Worm (Caenorhabditis elegans) whole organism, L2 larva: ENCODE data around the gene tlk-1.

ENCODE experiments used
- C34F6.9 ChIP-seq: fragments of 150-350 bp; optimal IDR thresholded peaks from 2 replicates; lab custom pipeline; 2014; ENCODE audit warnings: missing biosample characterization, missing genetic modification characterization
- aly-2 ChIP-seq: fragments of 150-350 bp; optimal IDR thresholded peaks from 2 replicates; lab custom pipeline; 2014; ENCODE audit warnings: missing biosample characterization, missing genetic modification characterization
- ama-1 ChIP-seq: fragments of 150-350 bp; optimal IDR thresholded peaks from 2 replicates; lab custom pipeline; 2018; ENCODE audit warnings: inconsistent platforms
- dmd-4 ChIP-seq: sonication (generic microtip); optimal IDR thresholded peaks from 2 replicates; lab custom pipeline; 2017; ENCODE audit warnings: missing biosample characterization, missing genetic modification characterization
- egl-27 ChIP-seq: sonication (generic microtip); optimal IDR thresholded peaks from 3 replicates; lab custom pipeline; 2017; ENCODE audit warnings: missing biosample characterization, missing genetic modification reagents, missing genetic modification characterization
- lin-39 ChIP-seq: fragments of 150-350 bp; optimal IDR thresholded peaks from 2 replicates; lab custom pipeline; 2014; ENCODE audit warnings: missing biosample characterization, missing genetic modification reagents, missing genetic modification characterization
- lsy-2 ChIP-seq, 2 experiments: fragments of 150-350 bp in 1 of 2; sonication (generic microtip) in 1 of 2; optimal IDR thresholded peaks; 2 replicates each; lab custom pipeline; 2014 to 2017; ENCODE audit warnings: missing biosample characterization in 2 of 2, missing genetic modification characterization in 2 of 2
- nhr-12 ChIP-seq: fragments of 150-350 bp; optimal IDR thresholded peaks from 2 replicates; lab custom pipeline; 2014; ENCODE audit warnings: missing biosample characterization, missing genetic modification characterization
- nhr-129 ChIP-seq: fragments of 150-350 bp; optimal IDR thresholded peaks from 2 replicates; lab custom pipeline; 2014; ENCODE audit warnings: missing biosample characterization, missing genetic modification characterization
- nhr-25 ChIP-seq: fragments of 150-350 bp; sonication (generic microtip); optimal IDR thresholded peaks from 3 replicates; lab custom pipeline; 2014; ENCODE audit warnings: missing biosample characterization, missing genetic modification characterization
- nhr-77 ChIP-seq: fragments of 150-350 bp; optimal IDR thresholded peaks from 2 replicates; lab custom pipeline; 2014; ENCODE audit warnings: missing biosample characterization, missing genetic modification characterization
- snpc-4 ChIP-seq: fragments of 150-350 bp; optimal IDR thresholded peaks from 2 replicates; lab custom pipeline; 2014; ENCODE audit warnings: missing biosample characterization, missing genetic modification characterization

DNA sequence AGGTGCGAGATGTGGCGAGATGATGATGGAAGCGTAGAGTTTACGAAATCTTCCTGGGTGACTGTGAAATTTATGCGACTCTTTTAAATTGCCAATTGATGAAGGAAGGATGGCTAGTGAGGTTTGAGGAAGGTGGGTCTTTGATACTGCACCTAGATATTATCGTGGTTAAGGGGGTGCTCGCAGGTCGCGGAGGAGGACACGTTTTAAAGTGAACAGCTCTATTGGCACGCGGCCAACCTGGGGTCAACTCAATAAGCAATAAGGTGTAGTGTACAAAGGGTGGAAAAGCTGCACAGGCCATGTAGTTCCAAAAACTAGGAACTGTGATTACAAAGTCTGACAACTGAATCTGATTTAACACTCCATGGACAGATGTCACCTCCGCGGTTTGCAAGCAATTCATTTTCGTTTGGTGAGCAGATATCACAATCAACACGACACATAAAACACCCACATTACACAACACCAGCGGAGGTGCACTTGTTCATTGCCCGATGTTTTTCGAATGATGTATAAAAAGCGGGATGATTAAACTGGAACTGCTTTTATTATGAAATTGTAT, 45.7 kb downstream of the tlk-1 start:
- no peak for TF ChIP-seq aly-2
- no peak for TF ChIP-seq nhr-129 (tag; lab: Kevin White, UChicago)
- no peak for TF ChIP-seq nhr-12
- TF ChIP-seq nhr-25, result no peak
- TF ChIP-seq lin-39 (tag; lab: Kevin White, UChicago), result no peak
- no peak for TF ChIP-seq lsy-2 (tag; optimal IDR thresholded peaks at IDR 0.05; lab: Kevin White, UChicago)
- TF ChIP-seq C34F6.9, result no peak
- TF ChIP-seq dmd-4, result no peak
- no peak for TF ChIP-seq ama-1 (lab: Kevin White, UChicago)
- TF ChIP-seq snpc-4, result no peak
- no peak for TF ChIP-seq nhr-77
- no peak for TF ChIP-seq egl-27 (tag; lab: Kevin White, UChicago)
